Worm (Caenorhabditis elegans) whole organism, L1 larva: Measurements from ENCODE around the gene srz-38.

ENCODE experiments used
- ces-1 ChIP-seq: fragments of 150-350 bp; optimal IDR thresholded peaks from 2 replicates; lab custom pipeline; 2014; ENCODE audit warnings: missing biosample characterization, missing genetic modification reagents, missing genetic modification characterization
- egl-27 ChIP-seq, 2 experiments: fragments of 150-350 bp in 1 of 2; sonication (generic microtip); optimal IDR thresholded peaks; 3 replicates each; lab custom pipeline; 2017 to 2018; ENCODE audit warnings: missing biosample characterization in 2 of 2, missing genetic modification characterization in 2 of 2, missing genetic modification reagents in 2 of 2
- nhr-237 ChIP-seq: fragments of 150-350 bp; optimal IDR thresholded peaks from 2 replicates; lab custom pipeline; 2014; ENCODE audit warnings: missing biosample characterization, missing genetic modification characterization
- nhr-76 ChIP-seq: sonication (generic microtip); optimal IDR thresholded peaks from 2 replicates; lab custom pipeline; 2017; ENCODE audit warnings: missing biosample characterization, missing genetic modification characterization
- rnt-1 ChIP-seq: sonication (generic microtip); optimal IDR thresholded peaks from 2 replicates; lab custom pipeline; 2016; ENCODE audit warnings: mild to moderate bottlenecking, missing genetic modification characterization, moderate library complexity, missing compliant biosample characterization
- tbx-2 ChIP-seq: sonication (generic microtip); optimal IDR thresholded peaks from 2 replicates; lab custom pipeline; 2016; ENCODE audit warnings: missing genetic modification characterization, missing compliant biosample characterization

DNA sequence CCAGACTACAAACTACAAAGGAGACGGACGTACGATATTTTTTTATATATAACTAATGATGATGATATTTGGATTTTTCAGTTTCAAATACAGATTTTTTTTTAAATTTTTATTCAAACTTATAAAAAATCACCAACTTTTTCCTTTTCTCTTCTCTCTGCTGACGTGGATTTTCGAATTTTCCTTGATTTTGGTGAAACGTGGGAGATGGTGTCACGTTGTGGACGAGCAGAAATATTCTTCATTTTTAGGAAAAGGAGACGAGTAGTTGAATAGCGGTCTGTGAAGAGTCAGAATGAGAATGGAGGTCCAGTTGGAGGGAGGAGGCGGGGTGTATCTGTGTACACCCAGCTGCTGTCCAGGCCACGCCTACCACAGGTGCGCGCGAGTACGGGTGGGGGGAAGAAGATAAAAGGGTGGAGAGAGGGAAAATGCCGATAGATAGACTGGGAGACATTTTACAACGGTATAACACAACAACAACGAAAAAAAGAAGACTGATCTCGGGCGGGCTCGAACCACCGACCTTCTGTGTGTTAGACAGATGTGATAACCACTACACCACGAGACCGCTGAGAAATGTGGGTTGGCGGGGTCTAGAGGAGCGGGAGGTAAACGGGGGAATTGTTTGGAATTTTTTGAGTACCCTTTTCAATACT is 46.9 kb downstream of the srz-38 start, which contains the start of gene Y7A9D.1:
- TF ChIP-seq tbx-2 (tag; lab: Kevin White, UChicago) (peak; percentile 56), rnt-1 (no peak), nhr-237 (tag; lab: Kevin White, UChicago) (no peak), nhr-76 (tag; lab: Kevin White, UChicago) (no peak), egl-27 (tag; optimal IDR thresholded peaks at IDR 0.05; lab: Kevin White, UChicago) (no peak), ces-1 (GFP tag; lab: Kevin White, UChicago) (no peak)
